Worm (Caenorhabditis elegans) whole organism, L4 larva: ENCODE measurements around the gene Y47D3A.1.

Experiments
- dve-1 ChIP-seq: sonication (generic microtip); optimal IDR thresholded peaks from 2 replicates; lab custom pipeline; 2017; ENCODE audit warnings: antibody characterized with exemption, mild to moderate bottlenecking, missing genetic modification characterization, missing compliant biosample characterization; ENCODE audit not compliant: insufficient read depth
- hif-1 ChIP-seq, 2 experiments: sonication (generic microtip); optimal IDR thresholded peaks; 2 replicates each; lab custom pipeline; 2016 to 2017; ENCODE audit warnings: missing compliant biosample characterization in 2 of 2, missing genetic modification characterization in 2 of 2, missing genetic modification reagents in 2 of 2, missing genotype in 2 of 2, mild to moderate bottlenecking in 1 of 2
- lin-39 ChIP-seq: fragments of 150-350 bp; optimal IDR thresholded peaks from 2 replicates; lab custom pipeline; 2014; ENCODE audit warnings: missing biosample characterization, missing genetic modification reagents, missing genetic modification characterization
- nhr-28 ChIP-seq: fragments of 150-350 bp; optimal IDR thresholded peaks from 2 replicates; lab custom pipeline; 2014; ENCODE audit warnings: missing biosample characterization, missing genetic modification characterization
- nhr-6 ChIP-seq: fragments of 150-350 bp; optimal IDR thresholded peaks from 2 replicates; lab custom pipeline; 2014; ENCODE audit warnings: missing biosample characterization, missing genetic modification characterization
- pha-4 ChIP-seq, 2 experiments: fragments of 150-350 bp in 1 of 2; fragments of 200-800 bp in 1 of 2; sonication (Bioruptor generic) in 1 of 2; IDR thresholded peaks in 1 of 2; optimal IDR thresholded peaks in 1 of 2; 2 replicates each; pipeline versions ENCODE4 v1.3.6 to Lab custom; 2014 to 2022; ENCODE audit warnings: missing genetic modification characterization in 2 of 2, missing genetic modification reagents in 2 of 2, missing biosample characterization in 1 of 2, missing compliant biosample characterization in 1 of 2
- set-16 ChIP-seq: fragments of 200-800 bp; sonication (Bioruptor generic); IDR thresholded peaks from 2 replicates; pipeline ENCODE4 v1.3.6; 2022; ENCODE audit warnings: missing genetic modification reagents, missing genetic modification characterization, missing compliant biosample characterization
- spr-3 ChIP-seq: fragments of 200-800 bp; sonication (Bioruptor generic); optimal IDR thresholded peaks from 2 replicates; lab custom pipeline; 2018; ENCODE audit warnings: mild to moderate bottlenecking, missing genetic modification characterization, missing compliant biosample characterization
- unc-62 ChIP-seq, 3 experiments: fragments of 150-350 bp in 1 of 3; sonication (generic microtip); optimal IDR thresholded peaks in 2 of 3; peaks in 1 of 3; 1 replicate in 1 of 3; 2 replicates in 2 of 3; lab custom pipeline; 2014 to 2017; ENCODE audit warnings: missing biosample characterization in 3 of 3, missing genetic modification characterization in 3 of 3, missing genetic modification reagents in 3 of 3, missing genotype in 1 of 3

DNA sequence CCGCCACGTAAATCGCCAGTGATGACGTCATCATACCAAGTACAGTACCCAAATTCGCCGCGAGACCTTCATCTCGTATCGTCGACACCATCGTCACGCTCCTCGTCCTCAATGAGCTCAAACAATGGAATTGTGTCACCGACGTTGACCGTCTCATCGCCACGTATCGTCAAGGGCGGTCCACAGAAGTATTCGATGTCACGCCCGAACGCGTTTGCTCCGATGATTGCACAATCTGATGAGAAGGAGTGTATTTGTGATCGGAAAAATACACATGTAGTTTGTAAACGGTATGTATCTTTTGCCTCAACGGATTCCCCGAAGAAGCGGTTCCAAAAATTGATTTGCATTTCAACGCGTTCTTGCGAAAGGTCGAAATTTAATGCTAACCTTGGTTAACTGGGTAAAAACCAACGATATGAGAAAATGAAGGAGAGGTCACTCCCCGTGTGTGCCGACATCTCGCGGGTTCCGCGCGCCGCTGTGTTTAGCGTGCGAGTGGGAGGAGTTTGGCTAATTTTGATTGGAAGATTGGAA is 51.5 kb downstream of the Y47D3A.1 start:
- TF ChIP-seq dve-1 (tag; lab: Kevin White, UChicago), result peak; percentile 40
- TF ChIP-seq spr-3 (GFP tag; lab: Kevin White, UChicago), result no peak
- no peak for TF ChIP-seq lin-39 (tag; lab: Kevin White, UChicago)
- no peak for TF ChIP-seq nhr-28
- TF ChIP-seq pha-4 (GFP tag; IDR thresholded peaks at IDR 0.05; lab: Robert Waterston, UW), result no peak
- no peak for TF ChIP-seq pha-4 (tag; optimal IDR thresholded peaks at IDR 0.05; lab: Kevin White, UChicago)
- TF ChIP-seq set-16, result no peak
- no peak for TF ChIP-seq nhr-6
- TF ChIP-seq unc-62 (GFP tag; optimal IDR thresholded peaks at IDR 0.05 in 1 of 2; lab: Kevin White, UChicago), result no peak
- no peak for TF ChIP-seq unc-62 (tag; optimal IDR thresholded peaks at IDR 0.05; lab: Kevin White, UChicago)
- no peak for TF ChIP-seq hif-1 (tag; optimal IDR thresholded peaks at IDR 0.05; lab: Kevin White, UChicago)
